Fruit fly (Drosophila melanogaster) whole organism, embryonic: ENCODE measurements around the gene Hs6st.
A peak's percentile ranks its signal among the peaks of the same experiment; 100 is the strongest.

ENCODE experiments used
- Abd-B ChIP-seq: fragments of 200-800 bp; sonication (Bioruptor generic); optimal IDR thresholded peaks from 2 replicates; lab custom pipeline; 2018; ENCODE audit warnings: missing biosample characterization, mild to moderate bottlenecking, missing genetic modification characterization, moderate library complexity
- Aef1 ChIP-seq: fragments of 200-800 bp; sonication (Bioruptor generic); IDR thresholded peaks from 3 replicates; pipeline ENCODE4 v1.3.6; 2022; ENCODE audit warnings: missing biosample characterization, missing genetic modification characterization
- CG10147 ChIP-seq: fragments of 200-800 bp; sonication (Bioruptor generic); optimal IDR thresholded peaks from 2 replicates; lab custom pipeline; 2019; ENCODE audit warnings: missing biosample characterization, mild to moderate bottlenecking, missing genetic modification characterization, moderate library complexity
- CG11093 ChIP-seq: fragments of 200-800 bp; sonication (Bioruptor generic); IDR thresholded peaks from 3 replicates; pipeline ENCODE4 v1.3.6; 2022; ENCODE audit warnings: missing biosample characterization, missing genetic modification characterization
- CG12071 ChIP-seq: fragments of 200-800 bp; sonication (Bioruptor generic); optimal IDR thresholded peaks from 3 replicates; lab custom pipeline; 2018; ENCODE audit warnings: missing biosample characterization, mild to moderate bottlenecking, missing genetic modification characterization
- CG16813 ChIP-seq: fragments of 200-800 bp; sonication (Bioruptor generic); IDR thresholded peaks from 3 replicates; pipeline ENCODE4 v1.3.6; 2022; ENCODE audit warnings: missing biosample characterization, missing genetic modification characterization; ENCODE audit not compliant: partially characterized antibody
- CG16815 ChIP-seq: fragments of 200-800 bp; sonication (Bioruptor generic); optimal IDR thresholded peaks from 3 replicates; lab custom pipeline; 2017; ENCODE audit warnings: missing biosample characterization, mild to moderate bottlenecking, missing genetic modification characterization
- CG1792 ChIP-seq: fragments of 200-800 bp; sonication (Bioruptor generic); optimal IDR thresholded peaks from 2 replicates; lab custom pipeline; 2016; ENCODE audit warnings: missing biosample characterization, missing genetic modification characterization
- CG18764 ChIP-seq: fragments of 200-800 bp; sonication (Bioruptor generic); optimal IDR thresholded peaks from 3 replicates; lab custom pipeline; 2016; ENCODE audit warnings: missing biosample characterization, missing genetic modification characterization
- CG2202 ChIP-seq: fragments of 200-800 bp; sonication (Bioruptor generic); optimal IDR thresholded peaks from 2 replicates; lab custom pipeline; 2018; ENCODE audit warnings: missing biosample characterization, mild to moderate bottlenecking, missing genetic modification characterization
- CG2889 ChIP-seq: fragments of 200-800 bp; sonication (Bioruptor generic); IDR thresholded peaks from 3 replicates; pipeline ENCODE4 v1.3.6; 2022; ENCODE audit warnings: missing biosample characterization, missing genetic modification characterization
- CG34224 ChIP-seq: fragments of 200-800 bp; sonication (Bioruptor generic); IDR thresholded peaks from 3 replicates; pipeline ENCODE4 v1.3.6; 2022; ENCODE audit warnings: missing biosample characterization, missing genetic modification characterization; ENCODE audit not compliant: partially characterized antibody
- CG42726 ChIP-seq: fragments of 200-800 bp; sonication (Bioruptor generic); IDR thresholded peaks from 2 replicates; pipeline ENCODE4 v1.3.6; 2022; ENCODE audit warnings: missing biosample characterization, missing genetic modification characterization; ENCODE audit not compliant: partially characterized antibody
- CG4328 ChIP-seq: fragments of 200-800 bp; sonication (Bioruptor generic); optimal IDR thresholded peaks from 3 replicates; lab custom pipeline; 2017; ENCODE audit warnings: missing biosample characterization, missing genetic modification reagents, missing genetic modification characterization
- CG4707 ChIP-seq: fragments of 200-800 bp; sonication (Bioruptor generic); optimal IDR thresholded peaks from 2 replicates; lab custom pipeline; 2018; ENCODE audit warnings: missing biosample characterization, mild to moderate bottlenecking, missing genetic modification characterization, moderate library complexity
- CG4820 ChIP-seq: fragments of 200-800 bp; sonication (Bioruptor generic); optimal IDR thresholded peaks from 3 replicates; lab custom pipeline; 2016; ENCODE audit warnings: missing biosample characterization, missing genetic modification characterization
- CG6683 ChIP-seq: fragments of 200-800 bp; sonication (Bioruptor generic); optimal IDR thresholded peaks from 2 replicates; lab custom pipeline; 2017; ENCODE audit warnings: missing biosample characterization, mild to moderate bottlenecking, missing genetic modification characterization, missing genetic modification reagents
- CG6791 ChIP-seq: fragments of 200-800 bp; sonication (Bioruptor generic); IDR thresholded peaks from 3 replicates; pipeline ENCODE4 v1.3.6; 2022; ENCODE audit warnings: missing biosample characterization, missing genetic modification characterization; ENCODE audit not compliant: partially characterized antibody
- CG9876 ChIP-seq: fragments of 200-800 bp; sonication (Bioruptor generic); optimal IDR thresholded peaks from 2 replicates; lab custom pipeline; 2016; ENCODE audit warnings: missing biosample characterization, missing genetic modification characterization
- D ChIP-seq, 2 experiments: fragments of 200-800 bp in 1 of 2; fragments of >200 bp in 1 of 2; sonication (Bioruptor generic) in 1 of 2; optimal IDR thresholded peaks; 2 replicates in 1 of 2; 3 replicates in 1 of 2; lab custom pipeline; 2017; ENCODE audit warnings: mild to moderate bottlenecking in 1 of 2, missing biosample characterization in 1 of 2, missing genetic modification characterization in 1 of 2, missing genetic modification reagents in 1 of 2
- D19A ChIP-seq: fragments of 200-800 bp; optimal IDR thresholded peaks from 3 replicates; lab custom pipeline; 2019; ENCODE audit warnings: missing biosample characterization, mild to moderate bottlenecking, missing genetic modification characterization, moderate library complexity
- ERR ChIP-seq: fragments of 200-800 bp; sonication (Bioruptor generic); optimal IDR thresholded peaks from 2 replicates; lab custom pipeline; 2016; ENCODE audit warnings: missing biosample characterization, missing genetic modification characterization
- Ets97D ChIP-seq: fragments of 200-800 bp; sonication (Bioruptor generic); optimal IDR thresholded peaks from 3 replicates; lab custom pipeline; 2016; ENCODE audit warnings: missing biosample characterization, missing genetic modification characterization
- Gsc ChIP-seq: fragments of 200-800 bp; sonication (Bioruptor generic); IDR thresholded peaks from 2 replicates; pipeline ENCODE4 v1.3.6; 2022; ENCODE audit warnings: missing biosample characterization, missing genetic modification characterization
- H15 ChIP-seq: fragments of 200-800 bp; sonication (Bioruptor generic); IDR thresholded peaks from 3 replicates; pipeline ENCODE4 v1.3.6; 2022; ENCODE audit warnings: missing biosample characterization, missing genetic modification characterization
- Hey ChIP-seq: fragments of 200-800 bp; sonication (Bioruptor generic); optimal IDR thresholded peaks from 3 replicates; lab custom pipeline; 2018; ENCODE audit warnings: missing biosample characterization, mild to moderate bottlenecking, missing genetic modification characterization
- Jarid2 ChIP-seq: fragments of 200-800 bp; sonication (Bioruptor generic); optimal IDR thresholded peaks from 3 replicates; lab custom pipeline; 2017; ENCODE audit warnings: mild to moderate bottlenecking, missing biosample characterization, missing genetic modification reagents, missing genetic modification characterization
- Lhr ChIP-seq: fragments of 200-800 bp; sonication (Bioruptor generic); optimal IDR thresholded peaks from 3 replicates; lab custom pipeline; 2017; ENCODE audit warnings: mild to moderate bottlenecking, missing biosample characterization, missing genetic modification reagents, missing genetic modification characterization
- Lim3 ChIP-seq: fragments of 200-800 bp; sonication (Bioruptor generic); IDR thresholded peaks from 2 replicates; pipeline ENCODE4 v1.3.6; 2022; ENCODE audit warnings: missing biosample characterization, missing genetic modification characterization
- Opbp ChIP-seq: fragments of 200-800 bp; sonication (Bioruptor generic); IDR thresholded peaks from 3 replicates; pipeline ENCODE4 v1.3.6; 2022; ENCODE audit warnings: missing biosample characterization, missing genetic modification characterization; ENCODE audit not compliant: partially characterized antibody
- Sin3A ChIP-seq: fragments of >200 bp; optimal IDR thresholded peaks from 2 replicates; lab custom pipeline; 2018
- Usf ChIP-seq: fragments of 200-800 bp; sonication (Bioruptor generic); optimal IDR thresholded peaks from 2 replicates; lab custom pipeline; 2017; ENCODE audit warnings: missing genotype, missing biosample characterization, missing genetic modification characterization
- ab ChIP-seq: fragments of 200-800 bp; sonication (Bioruptor generic); optimal IDR thresholded peaks from 2 replicates; lab custom pipeline; 2016; ENCODE audit warnings: missing biosample characterization, missing genetic modification characterization
- crc ChIP-seq: fragments of 200-800 bp; sonication (Bioruptor generic); optimal IDR thresholded peaks from 2 replicates; lab custom pipeline; 2016; ENCODE audit warnings: missing biosample characterization, missing genetic modification characterization
- croc ChIP-seq: fragments of 200-800 bp; sonication (Bioruptor generic); conservative IDR thresholded peaks from 3 replicates; pipeline ENCODE4 v1.3.6; 2022; ENCODE audit warnings: missing biosample characterization, missing genetic modification characterization
- fd3F ChIP-seq: fragments of 200-800 bp; sonication (Bioruptor generic); optimal IDR thresholded peaks from 2 replicates; lab custom pipeline; 2018; ENCODE audit warnings: missing biosample characterization, mild to moderate bottlenecking, missing genetic modification characterization, moderate library complexity
- gcm ChIP-seq: fragments of 200-800 bp; sonication (Bioruptor generic); optimal IDR thresholded peaks from 2 replicates; lab custom pipeline; 2019; ENCODE audit warnings: missing biosample characterization, mild to moderate bottlenecking, missing genetic modification characterization, moderate library complexity
- hbn ChIP-seq: fragments of 200-800 bp; sonication (Bioruptor generic); IDR thresholded peaks from 2 replicates; pipeline ENCODE4 v1.3.6; 2022; ENCODE audit warnings: missing biosample characterization, missing genetic modification characterization; ENCODE audit not compliant: partially characterized antibody
- inv ChIP-seq: fragments of 200-800 bp; sonication (Bioruptor generic); IDR thresholded peaks from 2 replicates; pipeline ENCODE4 v1.3.6; 2022; ENCODE audit warnings: missing biosample characterization, missing genetic modification characterization; ENCODE audit not compliant: partially characterized antibody
- lab ChIP-seq: fragments of 200-800 bp; sonication (Bioruptor generic); optimal IDR thresholded peaks from 3 replicates; lab custom pipeline; 2017; ENCODE audit warnings: missing biosample characterization, missing genetic modification characterization, mild to moderate bottlenecking, moderate library complexity, missing genetic modification reagents
- lov ChIP-seq, 2 experiments: fragments of 200-800 bp in 1 of 2; fragments of >200 bp in 1 of 2; sonication (Bioruptor generic) in 1 of 2; IDR thresholded peaks in 1 of 2; optimal IDR thresholded peaks in 1 of 2; 2 replicates in 1 of 2; 3 replicates in 1 of 2; pipeline versions ENCODE4 v1.3.6 to Lab custom; 2017 to 2022; ENCODE audit warnings: missing biosample characterization in 1 of 2, missing genetic modification characterization in 1 of 2
- mld ChIP-seq: fragments of 200-800 bp; sonication (Bioruptor generic); IDR thresholded peaks from 3 replicates; pipeline ENCODE4 v1.3.6; 2022; ENCODE audit warnings: missing biosample characterization, missing genetic modification characterization; ENCODE audit not compliant: partially characterized antibody
- salm ChIP-seq: fragments of 200-800 bp; sonication (Bioruptor generic); optimal IDR thresholded peaks from 2 replicates; lab custom pipeline; 2018; ENCODE audit warnings: missing biosample characterization, mild to moderate bottlenecking, missing genetic modification characterization
- slp2 ChIP-seq: fragments of 200-800 bp; sonication (Bioruptor generic); optimal IDR thresholded peaks from 2 replicates; lab custom pipeline; 2016; ENCODE audit warnings: missing biosample characterization, missing genetic modification characterization
- so ChIP-seq: fragments of 200-800 bp; sonication (Bioruptor generic); IDR thresholded peaks from 3 replicates; pipeline ENCODE4 v1.3.6; 2022; ENCODE audit warnings: missing biosample characterization, missing genetic modification characterization
- tin ChIP-seq: fragments of 200-800 bp; sonication (Bioruptor generic); optimal IDR thresholded peaks from 3 replicates; lab custom pipeline; 2016; ENCODE audit warnings: missing biosample characterization, missing genetic modification characterization
- tio ChIP-seq: fragments of 200-800 bp; sonication (Bioruptor generic); optimal IDR thresholded peaks from 2 replicates; lab custom pipeline; 2017; ENCODE audit warnings: missing biosample characterization, missing genetic modification characterization, inconsistent platforms
- ttk ChIP-seq: fragments of 200-800 bp; sonication (Bioruptor generic); IDR thresholded peaks from 2 replicates; pipeline ENCODE4 v2.1.2; 2022; ENCODE audit warnings: missing biosample characterization, missing genetic modification characterization
- zfh2 ChIP-seq: fragments of 200-800 bp; sonication (Bioruptor generic); optimal IDR thresholded peaks from 2 replicates; lab custom pipeline; 2016; ENCODE audit warnings: missing biosample characterization, missing genetic modification characterization

Hs6st gene

dm6 chr3R:19999474-19999873 lies 8.8 kb downstream of the Hs6st start (continued):
- TF ChIP-seq Gsc (no peak), CG18764 (GFP tag; lab: Kevin White, UChicago) (peak; percentile 63), Usf (GFP tag; lab: Kevin White, UChicago) (peak; percentile 10), inv (GFP tag; lab: Robert Waterston, UW) (no peak), D19A (peak; percentile 84), CG11093 (peak; percentile 77), CG16813 (GFP tag; lab: Robert Waterston, UW) (no peak), tio (peak; percentile 59), CG12071 (GFP tag; lab: Kevin White, UChicago) (peak; percentile 25), H15 (peak; percentile 48; the same call in 1 of the 3 replicates), CG6791 (no peak), CG34224 (no peak), Opbp (GFP tag; lab: Robert Waterston, UW) (no peak), ttk (GFP tag; lab: Robert Waterston, UW) (peak; percentile 83), croc (GFP tag; lab: Robert Waterston, UW) (peak; percentile 42; the same call in 2 of the 3 replicates), D (optimal IDR thresholded peaks at IDR 0.05; lab: Kevin White, UChicago) (no peak), D (GFP tag; optimal IDR thresholded peaks at IDR 0.05; lab: Kevin White, UChicago) (peak; percentile 78), CG2889 (GFP tag; lab: Robert Waterston, UW) (peak; percentile 48; the same call in 1 of the 3 replicates), Lim3 (GFP tag; lab: Robert Waterston, UW) (peak; percentile 50; the same call in 1 of the 2 replicates), lab (peak; percentile 89), salm (tag; lab: Kevin White, UChicago) (peak; percentile 70), Aef1 (peak; percentile 64), CG10147 (peak; percentile 76), Sin3A (no peak), tin (GFP tag; lab: Kevin White, UChicago) (peak; percentile 72), Abd-B (GFP tag; lab: Kevin White, UChicago) (peak; percentile 70), ab (GFP tag; lab: Kevin White, UChicago) (no peak), CG1792 (GFP tag; lab: Kevin White, UChicago) (no peak), Lhr (GFP tag; lab: Kevin White, UChicago) (peak; percentile 44), crc (GFP tag; lab: Kevin White, UChicago) (no peak), zfh2 (GFP tag; lab: Kevin White, UChicago) (no peak), lov (optimal IDR thresholded peaks at IDR 0.05; lab: Kevin White, UChicago) (no peak), lov (GFP tag; IDR thresholded peaks at IDR 0.05; lab: Robert Waterston, UW) (peak; percentile 81), Hey (tag; lab: Kevin White, UChicago) (no peak), CG42726 (no peak), gcm (GFP tag; lab: Kevin White, UChicago) (peak; percentile 84), CG16815 (peak; percentile 69), CG6683 (GFP tag; lab: Kevin White, UChicago) (peak; percentile 66), ERR (GFP tag; lab: Kevin White, UChicago) (no peak), CG4707 (peak; percentile 53), Ets97D (no peak), hbn (GFP tag; lab: Robert Waterston, UW) (no peak), mld (GFP tag; lab: Robert Waterston, UW) (no peak), fd3F (GFP tag; lab: Kevin White, UChicago) (peak; percentile 79), CG2202 (tag; lab: Kevin White, UChicago) (peak; percentile 60), slp2 (no peak), CG9876 (GFP tag; lab: Kevin White, UChicago) (no peak), Jarid2 (peak; percentile 28), CG4820 (GFP tag; lab: Kevin White, UChicago) (peak; percentile 40), CG4328 (no peak), so (GFP tag; lab: Robert Waterston, UW) (peak; percentile 84)
